Comparison of ENCODE assay signal across 2 fruit fly cellular contexts in the genomic region with DNA sequence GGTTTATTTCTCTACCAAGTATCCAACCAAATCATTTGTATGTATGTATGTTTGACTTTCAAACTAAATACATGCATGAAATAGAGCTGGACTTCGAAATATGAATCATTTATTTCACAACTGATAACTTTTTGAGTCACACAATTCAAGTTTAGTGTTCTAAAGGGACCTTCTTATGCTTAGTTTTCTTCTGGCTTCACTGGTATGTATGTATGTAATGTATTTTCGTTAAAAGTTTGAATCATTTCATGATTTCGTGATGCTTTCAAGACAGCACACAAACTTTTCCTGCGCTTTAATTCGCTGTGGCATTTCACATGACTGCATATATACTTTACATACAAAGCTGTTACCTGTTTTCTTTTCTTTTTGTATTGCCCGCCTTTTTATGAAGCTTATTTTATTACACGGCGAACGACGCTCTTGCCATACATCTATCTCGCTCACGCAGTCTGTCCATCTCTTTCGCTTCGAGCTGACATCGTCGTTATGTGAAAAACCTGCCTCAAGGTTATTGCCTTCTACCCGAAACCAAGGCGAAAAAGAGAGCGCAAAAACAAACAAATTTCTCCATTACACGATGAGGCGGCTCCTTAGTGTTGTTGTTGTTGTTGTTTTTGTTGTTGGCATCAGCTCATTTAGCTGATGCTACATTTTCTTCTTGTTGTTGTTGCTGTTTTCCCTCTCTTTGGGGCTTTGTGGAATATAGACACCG.
TF ChIP-seq lines count a peak whose summit lies in the region.

No protein-coding gene starts in this region.

TF ChIP-seq in whole organism, embryonic, 481 proteins besides CTCF, POLR2A, EP300 and RAD21 (continued from another document and continues in another):
- TF ChIP-seq z (GFP tag; IDR thresholded peaks at IDR 0.05; lab: Robert Waterston, UW): no peak
- no peak for TF ChIP-seq Hey (tag; optimal IDR thresholded peaks at IDR 0.05; lab: Kevin White, UChicago)
- TF ChIP-seq onecut (GFP tag; IDR thresholded peaks at IDR 0.05; lab: Robert Waterston, UW): no peak
- peak; percentile 18; the same call in 1 of the 2 replicates for TF ChIP-seq E2f2 (GFP tag; IDR thresholded peaks at IDR 0.05; lab: Robert Waterston, UW)
- TF ChIP-seq eyg (GFP tag; optimal IDR thresholded peaks at IDR 0.05; lab: Kevin White, UChicago): no peak
- peak in 1 of 2 experiments; percentile 59 for TF ChIP-seq eve (GFP tag; optimal IDR thresholded peaks at IDR 0.05; lab: Kevin White, UChicago)
- TF ChIP-seq CG1832 (GFP tag; optimal IDR thresholded peaks at IDR 0.05; lab: Kevin White, UChicago): peak; percentile 34
- TF ChIP-seq wek (GFP tag; optimal IDR thresholded peaks at IDR 0.05; lab: Kevin White, UChicago): no peak
- no peak for TF ChIP-seq CG17829 (tag; optimal IDR thresholded peaks at IDR 0.05; lab: Kevin White, UChicago)
- no peak for TF ChIP-seq CG7928 (GFP tag; optimal IDR thresholded peaks at IDR 0.05; lab: Kevin White, UChicago)
- peak in 1 of 2 experiments; percentile 14 for TF ChIP-seq bsh (GFP tag; optimal IDR thresholded peaks at IDR 0.05; lab: Kevin White, UChicago)
- TF ChIP-seq pros (GFP tag; optimal IDR thresholded peaks at IDR 0.05; lab: Kevin White, UChicago): peak; percentile 56
- TF ChIP-seq run (tag; optimal IDR thresholded peaks at IDR 0.05; lab: Kevin White, UChicago): no peak
- TF ChIP-seq Hmr (GFP tag; optimal IDR thresholded peaks at IDR 0.05; lab: Kevin White, UChicago): no peak
- no peak for TF ChIP-seq CG7372 (GFP tag; IDR thresholded peaks at IDR 0.05; lab: Robert Waterston, UW)
- no peak for TF ChIP-seq Sox100B (GFP tag; optimal IDR thresholded peaks at IDR 0.05; lab: Kevin White, UChicago)
- TF ChIP-seq CG10147 (GFP tag; optimal IDR thresholded peaks at IDR 0.05; lab: Kevin White, UChicago): no peak
- no peak for TF ChIP-seq CG15601 (tag; optimal IDR thresholded peaks at IDR 0.05; lab: Kevin White, UChicago)
- TF ChIP-seq CG10565 (GFP tag; optimal IDR thresholded peaks at IDR 0.05; lab: Kevin White, UChicago): no peak
- 0 out of 3 replicates have a peak, but pooled peaks have one; percentile 14 for TF ChIP-seq Doc3 (GFP tag; IDR thresholded peaks at IDR 0.05; lab: Robert Waterston, UW; ENCODE audit: partially characterized antibody)
- no peak for TF ChIP-seq dpn (GFP tag; optimal IDR thresholded peaks at IDR 0.05; lab: Kevin White, UChicago)
- TF ChIP-seq CG5180 (GFP tag; optimal IDR thresholded peaks at IDR 0.05; lab: Kevin White, UChicago): peak; percentile 50
- TF ChIP-seq ftz-f1 (GFP tag; optimal IDR thresholded peaks at IDR 0.05; lab: Kevin White, UChicago): peak; percentile 73
- no peak for TF ChIP-seq Jarid2 (GFP tag; optimal IDR thresholded peaks at IDR 0.05; lab: Kevin White, UChicago)
- TF ChIP-seq tio (GFP tag; optimal IDR thresholded peaks at IDR 0.05; lab: Kevin White, UChicago): no peak
- TF ChIP-seq nom (GFP tag; optimal IDR thresholded peaks at IDR 0.05; lab: Kevin White, UChicago): peak; percentile 43
- TF ChIP-seq CG32772 (GFP tag; IDR thresholded peaks at IDR 0.05; lab: Robert Waterston, UW): no peak
- peak; percentile 66 for TF ChIP-seq Vsx1 (GFP tag; optimal IDR thresholded peaks at IDR 0.05; lab: Kevin White, UChicago)
- TF ChIP-seq CG10321 (GFP tag; IDR thresholded peaks at IDR 0.05; lab: Robert Waterston, UW): 0 out of 2 replicates have a peak, but pooled peaks have one; percentile 32
- TF ChIP-seq CG18599 (GFP tag; optimal IDR thresholded peaks at IDR 0.05; lab: Kevin White, UChicago): peak; percentile 9
- no peak for TF ChIP-seq prd (optimal IDR thresholded peaks at IDR 0.05; lab: Kevin White, UChicago)
- TF ChIP-seq prd (GFP tag; IDR thresholded peaks at IDR 0.05; lab: Robert Waterston, UW): no peak
- no peak for TF ChIP-seq CG11085 (GFP tag; IDR thresholded peaks at IDR 0.05; lab: Robert Waterston, UW)
- peak; percentile 78; the same call in 2 of the 3 replicates for TF ChIP-seq CG2199 (GFP tag; IDR thresholded peaks at IDR 0.05; lab: Robert Waterston, UW)
- no peak for TF ChIP-seq phol (tag; optimal IDR thresholded peaks at IDR 0.05; lab: Kevin White, UChicago)
- no peak for TF ChIP-seq croc (GFP tag; conservative IDR thresholded peaks at IDR 0.05; lab: Robert Waterston, UW)
- TF ChIP-seq gce (GFP tag; IDR thresholded peaks at IDR 0.05; lab: Robert Waterston, UW): no peak
- no peak for TF ChIP-seq H2.0 (GFP tag; IDR thresholded peaks at IDR 0.05; lab: Robert Waterston, UW)
- TF ChIP-seq CG16813 (GFP tag; IDR thresholded peaks at IDR 0.05; lab: Robert Waterston, UW; ENCODE audit: partially characterized antibody): no peak
- TF ChIP-seq CG11504 (tag; optimal IDR thresholded peaks at IDR 0.05; lab: Kevin White, UChicago): no peak
- no peak for TF ChIP-seq Bteb2 (GFP tag; optimal IDR thresholded peaks at IDR 0.05; lab: Kevin White, UChicago)
- TF ChIP-seq Pdp1 (GFP tag; optimal IDR thresholded peaks at IDR 0.05; lab: Kevin White, UChicago): peak in 1 of 2 experiments; percentile 80
- TF ChIP-seq MTF-1 (GFP tag; optimal IDR thresholded peaks at IDR 0.05; lab: Kevin White, UChicago; ENCODE audit: borderline replicate concordance): no peak
- TF ChIP-seq CG1233 (GFP tag; optimal IDR thresholded peaks at IDR 0.05; lab: Kevin White, UChicago): no peak
- no peak for TF ChIP-seq esg (GFP tag; conservative IDR thresholded peaks at IDR 0.05; lab: Robert Waterston, UW)
- no peak for TF ChIP-seq CG6272 (GFP tag; IDR thresholded peaks at IDR 0.05; lab: Robert Waterston, UW)
- peak; percentile 63 for TF ChIP-seq Blimp-1 (GFP tag; optimal IDR thresholded peaks at IDR 0.05; lab: Kevin White, UChicago)
- no peak for TF ChIP-seq zen (tag; optimal IDR thresholded peaks at IDR 0.05; lab: Kevin White, UChicago)
- no peak for TF ChIP-seq hb (GFP tag; IDR thresholded peaks at IDR 0.05; lab: Robert Waterston, UW; ENCODE audit: partially characterized antibody)
- peak; percentile 99 for TF ChIP-seq CG4360 (GFP tag; IDR thresholded peaks at IDR 0.05; lab: Robert Waterston, UW)
- no peak for TF ChIP-seq CG13296 (GFP tag; optimal IDR thresholded peaks at IDR 0.05; lab: Kevin White, UChicago)
- TF ChIP-seq tll (GFP tag; optimal IDR thresholded peaks at IDR 0.05; lab: Kevin White, UChicago): peak in 1 of 2 experiments; percentile 21
- TF ChIP-seq zf30C (GFP tag; optimal IDR thresholded peaks at IDR 0.05; lab: Kevin White, UChicago): no peak
- TF ChIP-seq sisA (GFP tag; IDR thresholded peaks at IDR 0.05; lab: Robert Waterston, UW): no peak
- TF ChIP-seq gro (GFP tag; optimal IDR thresholded peaks at IDR 0.05; lab: Kevin White, UChicago): no peak
- no peak for TF ChIP-seq nau (GFP tag; optimal IDR thresholded peaks at IDR 0.05; lab: Kevin White, UChicago)
- no peak for TF ChIP-seq pan (optimal IDR thresholded peaks at IDR 0.05; lab: Kevin White, UChicago)
- peak in 1 of 2 experiments; percentile 29 for TF ChIP-seq pan (GFP tag; optimal IDR thresholded peaks at IDR 0.05 in 1 of 2, IDR thresholded peaks at IDR 0.05 in 1 of 2)
- TF ChIP-seq CG16779 (GFP tag; IDR thresholded peaks at IDR 0.05; lab: Robert Waterston, UW): no peak
- TF ChIP-seq CG4328 (GFP tag; optimal IDR thresholded peaks at IDR 0.05; lab: Kevin White, UChicago): no peak
- no peak for TF ChIP-seq bowl (GFP tag; IDR thresholded peaks at IDR 0.05; lab: Robert Waterston, UW)
- no peak for TF ChIP-seq CG2875 (GFP tag; optimal IDR thresholded peaks at IDR 0.05; lab: Kevin White, UChicago)

TF ChIP-seq in whole organism, prepupa, 60 proteins besides CTCF, POLR2A, EP300 and RAD21 (continued from another document):
- TF ChIP-seq net (GFP tag; optimal IDR thresholded peaks at IDR 0.05; lab: Kevin White, UChicago): peak; percentile 26
- 0 out of 3 replicates have a peak, but pooled peaks have one; percentile 26 for TF ChIP-seq CG8119 (GFP tag; IDR thresholded peaks at IDR 0.05; lab: Robert Waterston, UW)
- peak; percentile 11 for TF ChIP-seq Sox14 (GFP tag; optimal IDR thresholded peaks at IDR 0.05; lab: Kevin White, UChicago)
- peak; percentile 17 for TF ChIP-seq Met (GFP tag; optimal IDR thresholded peaks at IDR 0.05; lab: Kevin White, UChicago)
- TF ChIP-seq Lpt (GFP tag; optimal IDR thresholded peaks at IDR 0.05; lab: Kevin White, UChicago): peak; percentile 33
- peak; percentile 16 for TF ChIP-seq CG6808 (GFP tag; optimal IDR thresholded peaks at IDR 0.05; lab: Kevin White, UChicago)
- no peak for TF ChIP-seq CG4318 (GFP tag; optimal IDR thresholded peaks at IDR 0.05; lab: Kevin White, UChicago)
- TF ChIP-seq CG6276 (GFP tag; optimal IDR thresholded peaks at IDR 0.05; lab: Kevin White, UChicago): no peak
- no peak for TF ChIP-seq CG15336 (GFP tag; IDR thresholded peaks at IDR 0.05; lab: Robert Waterston, UW)
- no peak for TF ChIP-seq CG10669 (GFP tag; optimal IDR thresholded peaks at IDR 0.05; lab: Kevin White, UChicago)
- TF ChIP-seq Eip78C (GFP tag; lab: Kevin White, UChicago): peak; percentile 27
- peak; percentile 37 for TF ChIP-seq CG1621 (tag; optimal IDR thresholded peaks at IDR 0.05; lab: Kevin White, UChicago)
- TF ChIP-seq Eip93F (GFP tag; optimal IDR thresholded peaks at IDR 0.05; lab: Kevin White, UChicago): peak; percentile 43
- TF ChIP-seq acj6 (GFP tag; optimal IDR thresholded peaks at IDR 0.05; lab: Kevin White, UChicago): no peak
- TF ChIP-seq Hr4 (GFP tag; optimal IDR thresholded peaks at IDR 0.05; lab: Kevin White, UChicago): no peak
- TF ChIP-seq CG7368 (GFP tag; optimal IDR thresholded peaks at IDR 0.05; lab: Kevin White, UChicago): no peak
- TF ChIP-seq Blimp-1 (GFP tag; optimal IDR thresholded peaks at IDR 0.05; lab: Kevin White, UChicago): peak; percentile 53
- TF ChIP-seq Sox102F (GFP tag; optimal IDR thresholded peaks at IDR 0.05; lab: Kevin White, UChicago): peak; percentile 53
- TF ChIP-seq CG32006 (GFP tag; optimal IDR thresholded peaks at IDR 0.05; lab: Kevin White, UChicago): no peak
- TF ChIP-seq cyc (GFP tag; optimal IDR thresholded peaks at IDR 0.05; lab: Kevin White, UChicago): no peak
- TF ChIP-seq Ets21C (GFP tag; optimal IDR thresholded peaks at IDR 0.05; lab: Kevin White, UChicago): no peak
- peak; percentile 71 for TF ChIP-seq CG6854 (GFP tag; optimal IDR thresholded peaks at IDR 0.05; lab: Kevin White, UChicago)
- no peak for TF ChIP-seq salr (GFP tag; optimal IDR thresholded peaks at IDR 0.05; lab: Kevin White, UChicago)
- peak; percentile 16 for TF ChIP-seq CG9139 (GFP tag; optimal IDR thresholded peaks at IDR 0.05; lab: Kevin White, UChicago)
- peak; percentile 11 for TF ChIP-seq CG34406 (GFP tag; optimal IDR thresholded peaks at IDR 0.05; lab: Kevin White, UChicago)
